Worm (Caenorhabditis elegans): Measurements from ENCODE around the gene col-44.

The col-44 gene

DNA sequence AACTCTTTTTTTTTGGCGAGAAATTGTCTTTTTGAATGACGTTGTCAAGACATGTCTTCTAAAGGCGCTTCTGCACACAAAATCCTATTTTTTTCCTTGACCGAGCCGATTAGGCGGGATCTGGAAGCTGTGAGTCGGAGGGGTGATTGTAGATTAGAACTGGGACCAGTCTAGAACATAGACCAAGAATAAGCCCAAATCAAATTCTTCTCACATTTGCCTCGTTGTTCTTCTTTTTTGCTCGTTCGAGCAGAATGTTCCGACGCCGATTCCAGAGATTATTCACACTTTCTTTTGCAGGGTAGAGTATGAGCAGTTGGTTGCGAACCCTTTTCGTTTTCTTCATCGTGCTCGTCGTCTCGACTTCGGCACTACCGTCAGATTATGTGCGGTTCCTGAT lies 27.3 kb downstream of the col-44 start, which contains the start of gene nlp-53:
TSS of gene nlp-53 (plus strand) at position 301 of the 400 bp plus-strand sequence.
- TF ChIP-seq T22C8.4 (GFP tag; IDR thresholded peaks at IDR 0.05) (no peak), tab-1 (GFP tag; IDR thresholded peaks at IDR 0.05) (no peak), ztf-23 (GFP tag; IDR thresholded peaks at IDR 0.05) (no peak), ref-1 (GFP tag; conservative IDR thresholded peaks at IDR 0.05) (no peak), med-1 (GFP tag; optimal IDR thresholded peaks at IDR 0.05; ENCODE audit: insufficient read depth) (no peak), flt-1 (GFP tag; IDR thresholded peaks at IDR 0.05) (no peak), cog-1 (tag; optimal IDR thresholded peaks at IDR 0.05) (no peak), klf-2 (GFP tag; conservative IDR thresholded peaks at IDR 0.05) (no peak), ztf-29 (GFP tag; IDR thresholded peaks at IDR 0.05) (no peak)

- TF ChIP-seq med-1 (GFP tag; optimal IDR thresholded peaks at IDR 0.05; ENCODE audit: insufficient read depth), result no peak
- TF ChIP-seq ztf-29 (GFP tag; IDR thresholded peaks at IDR 0.05), result no peak
- no peak for TF ChIP-seq flt-1 (GFP tag; IDR thresholded peaks at IDR 0.05)
- TF ChIP-seq T22C8.4 (GFP tag; IDR thresholded peaks at IDR 0.05), result no peak
- TF ChIP-seq ztf-23 (GFP tag; IDR thresholded peaks at IDR 0.05), result no peak
- no peak for TF ChIP-seq klf-2 (GFP tag; conservative IDR thresholded peaks at IDR 0.05)
- TF ChIP-seq cog-1 (tag; optimal IDR thresholded peaks at IDR 0.05), result no peak
- no peak for TF ChIP-seq tab-1 (GFP tag; IDR thresholded peaks at IDR 0.05)
Observed at ce11 chrX:13621628-13622027, 30.4 kb downstream of the col-44 start, which contains the start of gene Y12A6A.1. TSS of gene Y12A6A.1 (minus strand) at chrX:13621728.

ce11 chrX:13631122-13631672 lies 39.9 kb downstream of the col-44 start, which contains the start of gene nlg-1:
TSS of gene nlg-1 (minus strand) at chrX:13631172.
- TF ChIP-seq klf-2 (GFP tag; conservative IDR thresholded peaks at IDR 0.05) (no peak), ztf-29 (GFP tag; IDR thresholded peaks at IDR 0.05) (no peak), med-1 (GFP tag; optimal IDR thresholded peaks at IDR 0.05; ENCODE audit: insufficient read depth) (no peak), T22C8.4 (GFP tag; IDR thresholded peaks at IDR 0.05) (no peak), tab-1 (GFP tag; IDR thresholded peaks at IDR 0.05) (no peak), ztf-23 (GFP tag; IDR thresholded peaks at IDR 0.05) (no peak), ref-1 (GFP tag; conservative IDR thresholded peaks at IDR 0.05) (no peak), flt-1 (GFP tag; IDR thresholded peaks at IDR 0.05) (no peak), cog-1 (tag; optimal IDR thresholded peaks at IDR 0.05) (no peak)

- TF ChIP-seq tab-1 (GFP tag; IDR thresholded peaks at IDR 0.05) (no peak), klf-2 (GFP tag; conservative IDR thresholded peaks at IDR 0.05) (no peak), flt-1 (GFP tag; IDR thresholded peaks at IDR 0.05) (no peak), ztf-23 (GFP tag; IDR thresholded peaks at IDR 0.05) (no peak), ztf-29 (GFP tag; IDR thresholded peaks at IDR 0.05) (no peak), ref-1 (GFP tag; conservative IDR thresholded peaks at IDR 0.05) (no peak), T22C8.4 (GFP tag; IDR thresholded peaks at IDR 0.05) (no peak), cog-1 (tag; optimal IDR thresholded peaks at IDR 0.05) (no peak), med-1 (GFP tag; optimal IDR thresholded peaks at IDR 0.05; ENCODE audit: insufficient read depth) (no peak)
Observed at ce11 chrX:13632245-13632644, 41.0 kb downstream of the col-44 start.

- TF ChIP-seq tab-1 (GFP tag; IDR thresholded peaks at IDR 0.05) (no peak), med-1 (GFP tag; optimal IDR thresholded peaks at IDR 0.05; ENCODE audit: insufficient read depth) (no peak), cog-1 (tag; optimal IDR thresholded peaks at IDR 0.05) (no peak), T22C8.4 (GFP tag; IDR thresholded peaks at IDR 0.05) (no peak), klf-2 (GFP tag; conservative IDR thresholded peaks at IDR 0.05) (no peak), flt-1 (GFP tag; IDR thresholded peaks at IDR 0.05) (no peak), ztf-23 (GFP tag; IDR thresholded peaks at IDR 0.05) (no peak), ztf-29 (GFP tag; IDR thresholded peaks at IDR 0.05) (no peak), ref-1 (GFP tag; conservative IDR thresholded peaks at IDR 0.05) (no peak)
Observed at ce11 chrX:13633032-13633431, 41.8 kb downstream of the col-44 start.

ce11 chrX:13633876-13634479 lies 42.7 kb downstream of the col-44 start:
- no peak for TF ChIP-seq T22C8.4 (GFP tag; IDR thresholded peaks at IDR 0.05)
- no peak for TF ChIP-seq flt-1 (GFP tag; IDR thresholded peaks at IDR 0.05)
- TF ChIP-seq ref-1 (GFP tag; conservative IDR thresholded peaks at IDR 0.05), result no peak
- TF ChIP-seq tab-1 (GFP tag; IDR thresholded peaks at IDR 0.05), result no peak
- TF ChIP-seq klf-2 (GFP tag; conservative IDR thresholded peaks at IDR 0.05), result no peak
- no peak for TF ChIP-seq cog-1 (tag; optimal IDR thresholded peaks at IDR 0.05)
- no peak for TF ChIP-seq ztf-23 (GFP tag; IDR thresholded peaks at IDR 0.05)
- no peak for TF ChIP-seq ztf-29 (GFP tag; IDR thresholded peaks at IDR 0.05)
- TF ChIP-seq med-1 (GFP tag; optimal IDR thresholded peaks at IDR 0.05; ENCODE audit: insufficient read depth), result no peak

ce11 chrX:13637526-13637925 lies 46.3 kb downstream of the col-44 start:
- no peak for TF ChIP-seq T22C8.4 (GFP tag; IDR thresholded peaks at IDR 0.05)
- TF ChIP-seq cog-1 (tag; optimal IDR thresholded peaks at IDR 0.05), result no peak
- no peak for TF ChIP-seq klf-2 (GFP tag; conservative IDR thresholded peaks at IDR 0.05)
- TF ChIP-seq ref-1 (GFP tag; conservative IDR thresholded peaks at IDR 0.05), result no peak
- TF ChIP-seq flt-1 (GFP tag; IDR thresholded peaks at IDR 0.05), result no peak
- TF ChIP-seq tab-1 (GFP tag; IDR thresholded peaks at IDR 0.05), result no peak
- no peak for TF ChIP-seq med-1 (GFP tag; optimal IDR thresholded peaks at IDR 0.05; ENCODE audit: insufficient read depth)

DNA sequence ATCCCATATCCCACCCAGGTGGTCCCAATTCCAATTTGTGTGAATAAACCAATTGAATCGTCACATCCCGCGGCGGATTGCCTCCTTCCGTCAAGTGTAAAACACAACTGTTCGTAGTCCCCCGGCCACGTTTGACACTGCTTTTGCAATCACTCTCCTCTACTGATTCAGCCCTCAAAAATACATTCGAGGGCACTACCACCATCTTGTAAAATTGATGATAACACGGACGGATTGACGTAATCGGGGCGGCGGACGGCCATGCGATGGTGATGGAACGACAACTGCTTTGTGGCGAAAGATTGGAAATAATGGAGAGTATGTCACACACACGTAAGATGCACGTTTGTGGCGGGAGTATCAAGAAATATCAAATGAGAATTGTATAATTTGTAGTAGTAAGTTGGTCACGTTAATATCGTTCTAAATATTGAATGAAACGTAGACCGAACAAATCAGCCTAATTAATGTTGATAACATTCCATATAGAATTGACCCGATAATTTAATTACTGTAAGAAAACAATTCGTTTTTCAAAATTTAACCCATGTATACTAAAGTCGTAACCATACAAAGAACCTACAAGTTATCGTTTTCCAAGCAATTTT lies 47.2 kb downstream of the col-44 start:
- no peak for TF ChIP-seq cog-1 (tag; optimal IDR thresholded peaks at IDR 0.05)

DNA sequence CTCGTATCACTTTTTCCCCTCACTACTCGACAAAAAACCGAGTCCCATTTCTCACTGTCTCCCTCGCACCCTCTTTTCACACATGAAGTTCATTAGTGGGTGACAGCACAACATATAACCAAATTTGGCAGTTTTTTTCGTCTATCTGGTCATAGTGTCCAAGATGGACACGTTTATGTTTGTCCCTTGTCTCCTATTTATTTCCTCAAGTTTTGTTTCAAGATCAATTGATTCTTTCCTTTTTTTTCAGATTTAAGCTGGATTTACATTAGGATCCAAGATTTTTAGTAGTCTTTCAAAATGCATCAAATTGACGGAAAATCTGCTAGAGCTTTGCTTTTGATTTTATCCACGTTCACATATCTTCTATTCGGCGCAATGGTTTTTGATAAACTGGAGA lies 48.3 kb downstream of the col-44 start, which contains the start of gene twk-20:
TSS of gene twk-20 (plus strand) at position 301 of the 400 bp plus-strand sequence.
- TF ChIP-seq T22C8.4 (GFP tag; IDR thresholded peaks at IDR 0.05) (no peak), cog-1 (tag; optimal IDR thresholded peaks at IDR 0.05) (no peak), ztf-29 (GFP tag; IDR thresholded peaks at IDR 0.05) (no peak), ref-1 (GFP tag; conservative IDR thresholded peaks at IDR 0.05) (no peak), ztf-23 (GFP tag; IDR thresholded peaks at IDR 0.05) (no peak), klf-2 (GFP tag; conservative IDR thresholded peaks at IDR 0.05) (no peak), med-1 (GFP tag; optimal IDR thresholded peaks at IDR 0.05; ENCODE audit: insufficient read depth) (no peak)

All from whole organism, midembryonic.